Worm (Caenorhabditis elegans) whole organism, early embryonic: Measurements from ENCODE around the gene C25H3.3.

Experiments
- B0310.2 ChIP-seq: sonication (generic microtip); optimal IDR thresholded peaks from 2 replicates; lab custom pipeline; 2016; ENCODE audit warnings: mild to moderate bottlenecking, missing genetic modification characterization, missing compliant biosample characterization
- aly-1 ChIP-seq: sonication (generic microtip); optimal IDR thresholded peaks from 2 replicates; lab custom pipeline; 2016; ENCODE audit warnings: missing genetic modification characterization, missing compliant biosample characterization
- ama-1 ChIP-seq: fragments of 150-350 bp; optimal IDR thresholded peaks from 2 replicates; lab custom pipeline; 2014
- ceh-13 ChIP-seq: fragments of 200-800 bp; sonication (Bioruptor generic); optimal IDR thresholded peaks from 2 replicates; lab custom pipeline; 2018; ENCODE audit warnings: mild to moderate bottlenecking, missing genetic modification characterization, missing compliant biosample characterization
- ceh-36 ChIP-seq: sonication (generic microtip); optimal IDR thresholded peaks from 2 replicates; lab custom pipeline; 2016; ENCODE audit warnings: missing genetic modification characterization, inconsistent platforms, missing compliant biosample characterization
- ets-7 ChIP-seq: sonication (generic microtip); optimal IDR thresholded peaks from 2 replicates; lab custom pipeline; 2016; ENCODE audit warnings: missing genotype, missing genetic modification characterization, missing compliant biosample characterization
- flt-1 ChIP-seq: fragments of 200-800 bp; sonication (Bioruptor generic); IDR thresholded peaks from 2 replicates; pipeline ENCODE4 v1.3.6; 2022; ENCODE audit warnings: missing genetic modification characterization, missing compliant biosample characterization
- hmbx-1 ChIP-seq: sonication (generic microtip); optimal IDR thresholded peaks from 2 replicates; lab custom pipeline; 2016; ENCODE audit warnings: mild to moderate bottlenecking, missing genetic modification characterization, missing compliant biosample characterization
- scrt-1 ChIP-seq: fragments of 200-800 bp; sonication (Bioruptor generic); IDR thresholded peaks from 2 replicates; pipeline ENCODE4 v1.3.6; 2022; ENCODE audit warnings: missing genetic modification characterization, missing compliant biosample characterization
- sea-1 ChIP-seq: fragments of 200-800 bp; sonication (Bioruptor generic); conservative IDR thresholded peaks from 2 replicates; pipeline ENCODE4 v1.3.6; 2022; ENCODE audit warnings: missing genetic modification characterization, missing compliant biosample characterization
- tra-4 ChIP-seq: sonication (generic microtip); optimal IDR thresholded peaks from 2 replicates; lab custom pipeline; 2017; ENCODE audit warnings: missing genetic modification characterization, missing compliant biosample characterization

DNA sequence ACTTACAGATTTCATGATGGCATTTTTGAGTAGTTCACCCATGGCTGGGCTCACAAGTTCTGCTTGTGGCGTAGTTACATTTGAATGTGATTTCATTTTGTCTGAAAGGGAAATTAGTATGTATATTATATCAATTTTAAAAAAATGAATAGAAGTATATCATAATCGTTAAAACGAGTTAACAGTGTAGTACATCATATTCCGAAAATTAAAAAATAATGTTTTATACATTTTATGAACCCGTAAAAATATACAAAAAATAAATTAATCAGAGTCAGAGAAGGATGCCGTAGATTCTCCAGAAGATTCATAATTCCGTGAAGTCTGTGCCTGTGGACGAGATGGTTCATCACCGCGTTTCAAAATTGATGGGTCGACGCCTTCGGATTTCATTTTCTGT is 47.1 kb upstream of the C25H3.3 start, which contains the start of gene F59E12.9:
- TF ChIP-seq ceh-36 (tag; lab: Kevin White, UChicago), result no peak
- no peak for TF ChIP-seq ama-1 (lab: Kevin White, UChicago)
- no peak for TF ChIP-seq ets-7
- no peak for TF ChIP-seq flt-1 (GFP tag; lab: Robert Waterston, UW)
- no peak for TF ChIP-seq tra-4
- no peak for TF ChIP-seq scrt-1 (GFP tag; lab: Robert Waterston, UW)
- TF ChIP-seq sea-1 (GFP tag; lab: Robert Waterston, UW), result no peak
- TF ChIP-seq hmbx-1, result no peak
- TF ChIP-seq ceh-13 (GFP tag; lab: Kevin White, UChicago), result no peak
- no peak for TF ChIP-seq B0310.2 (tag; lab: Kevin White, UChicago)
- TF ChIP-seq aly-1, result no peak
